Worm (Caenorhabditis elegans): ENCODE results near the gene H28G03.3.

- TF ChIP-seq ztf-11 (tag; optimal IDR thresholded peaks at IDR 0.05) (no peak), peb-1 (tag; optimal IDR thresholded peaks at IDR 0.05) (no peak), lsy-2 (tag; optimal IDR thresholded peaks at IDR 0.05) (no peak), fos-1 (tag; optimal IDR thresholded peaks at IDR 0.05) (no peak)
Observed at ce11 chrX:5226265-5226664, at the start of gene H28G03.3.
